Worm (Caenorhabditis elegans) whole organism, late embryonic: ENCODE measurements around the gene W01B6.6.

Experiments used
- ceh-9 ChIP-seq: sonication (generic microtip); optimal IDR thresholded peaks from 2 replicates; lab custom pipeline; 2016; ENCODE audit warnings: mild to moderate bottlenecking, missing genetic modification characterization, inconsistent platforms, missing compliant biosample characterization
- pat-9 ChIP-seq: fragments of 200-800 bp; sonication (Bioruptor generic); optimal IDR thresholded peaks from 2 replicates; lab custom pipeline; 2018; ENCODE audit warnings: mild to moderate bottlenecking, missing genetic modification characterization, moderate library complexity, missing compliant biosample characterization
- ttx-3 ChIP-seq: sonication (generic microtip); optimal IDR thresholded peaks from 2 replicates; lab custom pipeline; 2016; ENCODE audit warnings: missing genetic modification reagents, missing genetic modification characterization, missing compliant biosample characterization

DNA sequence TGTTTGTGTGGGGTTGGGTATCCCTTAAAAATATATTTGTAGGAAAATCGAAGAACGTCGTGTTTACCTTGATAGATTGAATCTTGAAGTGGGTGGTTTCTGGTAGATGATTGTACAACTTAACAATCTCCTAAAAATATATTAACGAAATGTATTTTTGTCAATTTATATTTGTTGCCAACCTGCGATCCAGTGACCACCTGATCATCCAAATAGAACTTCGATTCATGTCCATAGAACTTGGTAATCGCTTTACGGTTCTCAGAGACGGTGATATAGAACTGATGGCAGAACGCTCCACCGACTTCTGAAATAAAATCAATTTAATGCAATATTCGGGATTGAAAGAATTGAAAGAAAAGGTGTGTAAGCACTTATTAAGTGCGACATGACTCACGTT is 47.5 kb downstream of the W01B6.6 start:
- TF ChIP-seq ttx-3 (tag; lab: Kevin White, UChicago) (no peak), pat-9 (tag; lab: Kevin White, UChicago) (no peak), ceh-9 (no peak)
